Worm (Caenorhabditis elegans) whole organism, midembryonic: ENCODE data around the gene C10G8.3.

ENCODE experiments used
- cog-1 ChIP-seq: sonication (generic microtip); optimal IDR thresholded peaks from 2 replicates; lab custom pipeline; 2016; ENCODE audit warnings: missing genetic modification characterization, missing compliant biosample characterization
- flt-1 ChIP-seq: fragments of 200-800 bp; sonication (Bioruptor generic); IDR thresholded peaks from 2 replicates; pipeline ENCODE4 v1.3.6; 2022; ENCODE audit warnings: missing genetic modification characterization, missing compliant biosample characterization
- klf-2 ChIP-seq: fragments of 200-800 bp; sonication (Bioruptor generic); conservative IDR thresholded peaks from 2 replicates; pipeline ENCODE4 v1.3.6; 2022; ENCODE audit warnings: missing genetic modification reagents, missing genetic modification characterization, missing compliant biosample characterization
- med-1 ChIP-seq: sonication (generic microtip); optimal IDR thresholded peaks from 2 replicates; lab custom pipeline; 2017; ENCODE audit warnings: missing genetic modification characterization, mild to moderate bottlenecking, missing compliant biosample characterization, antibody characterized with exemption, missing genetic modification reagents; ENCODE audit not compliant: insufficient read depth
- ref-1 ChIP-seq: fragments of 200-800 bp; sonication (Bioruptor generic); conservative IDR thresholded peaks from 2 replicates; pipeline ENCODE4 v1.3.6; 2022; ENCODE audit warnings: missing genetic modification reagents, missing genetic modification characterization, missing compliant biosample characterization
- tab-1 ChIP-seq: fragments of 200-800 bp; sonication (Bioruptor generic); IDR thresholded peaks from 2 replicates; pipeline ENCODE4 v1.3.6; 2022; ENCODE audit warnings: missing genetic modification characterization, missing compliant biosample characterization
- ztf-23 ChIP-seq: fragments of 200-800 bp; sonication (Bioruptor generic); IDR thresholded peaks from 2 replicates; pipeline ENCODE4 v1.3.6; 2022; ENCODE audit warnings: missing genetic modification reagents, missing genetic modification characterization, missing compliant biosample characterization
- ztf-29 ChIP-seq: fragments of 200-800 bp; sonication (Bioruptor generic); IDR thresholded peaks from 2 replicates; pipeline ENCODE4 v1.3.6; 2022; ENCODE audit warnings: missing genetic modification reagents, missing genetic modification characterization, missing compliant biosample characterization

DNA sequence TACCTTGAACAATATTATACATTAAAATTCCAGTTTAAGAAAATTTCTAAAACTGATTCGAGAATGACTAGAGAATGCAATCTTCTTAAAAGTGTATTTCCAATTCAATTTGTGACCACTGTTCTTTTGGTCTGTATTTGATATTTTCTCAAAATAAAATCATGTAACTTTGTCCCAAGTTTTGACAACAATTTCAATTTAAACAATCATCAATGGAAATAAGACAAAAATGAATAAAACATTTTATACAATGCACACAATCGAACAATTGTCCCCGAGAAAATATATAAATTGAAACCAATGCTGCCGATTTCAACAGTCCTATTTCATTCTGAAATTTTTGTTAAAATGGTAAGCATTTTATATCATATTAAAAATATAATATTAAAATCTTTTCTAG, 918 bp upstream of the C10G8.3 start, which contains the start of gene C10G8.4:
- TF ChIP-seq tab-1 (no peak), klf-2 (GFP tag; lab: Robert Waterston, UW) (no peak), ref-1 (no peak), ztf-23 (GFP tag; lab: Robert Waterston, UW) (no peak), ztf-29 (GFP tag; lab: Robert Waterston, UW) (no peak), cog-1 (tag; lab: Kevin White, UChicago) (no peak), flt-1 (GFP tag; lab: Robert Waterston, UW) (no peak), med-1 (GFP tag; lab: Kevin White, UChicago) (no peak)
